Fruit fly (Drosophila melanogaster) whole organism, embryonic: ENCODE results near the gene SKIP.

Experiments used
- Atf6 ChIP-seq: fragments of 200-800 bp; sonication (Bioruptor generic); IDR thresholded peaks from 2 replicates; pipeline ENCODE4 v1.3.6; 2022; ENCODE audit warnings: missing biosample characterization, missing genetic modification characterization
- CG11456 ChIP-seq: fragments of 200-800 bp; sonication (Bioruptor generic); IDR thresholded peaks from 3 replicates; pipeline ENCODE4 v1.3.6; 2022; ENCODE audit warnings: missing biosample characterization, missing genetic modification characterization
- CG13123 ChIP-seq: fragments of 200-800 bp; sonication (Bioruptor generic); optimal IDR thresholded peaks from 2 replicates; lab custom pipeline; 2016; ENCODE audit warnings: missing biosample characterization, missing genetic modification characterization
- CG14014 ChIP-seq: fragments of 200-800 bp; sonication (Bioruptor generic); IDR thresholded peaks from 2 replicates; pipeline ENCODE4 v1.3.6; 2022; ENCODE audit warnings: missing biosample characterization, missing genetic modification characterization
- CG15479 ChIP-seq: fragments of 200-800 bp; sonication (Bioruptor generic); optimal IDR thresholded peaks from 3 replicates; lab custom pipeline; 2019; ENCODE audit warnings: missing biosample characterization, mild to moderate bottlenecking, missing genetic modification characterization, moderate library complexity
- CG18262 ChIP-seq: fragments of 200-800 bp; optimal IDR thresholded peaks from 3 replicates; lab custom pipeline; 2019; ENCODE audit warnings: missing biosample characterization, mild to moderate bottlenecking, missing genetic modification characterization, moderate library complexity
- CG2116 ChIP-seq: fragments of 200-800 bp; sonication (Bioruptor generic); optimal IDR thresholded peaks from 3 replicates; lab custom pipeline; 2018; ENCODE audit warnings: missing biosample characterization, mild to moderate bottlenecking, missing genetic modification characterization
- CG2712 ChIP-seq: fragments of 200-800 bp; optimal IDR thresholded peaks from 3 replicates; lab custom pipeline; 2019; ENCODE audit warnings: missing biosample characterization, mild to moderate bottlenecking, missing genetic modification characterization, moderate library complexity
- CG31224 ChIP-seq: fragments of 200-800 bp; sonication (Bioruptor generic); IDR thresholded peaks from 2 replicates; pipeline ENCODE4 v1.3.6; 2022; ENCODE audit warnings: missing biosample characterization, missing genetic modification characterization
- CG3995 ChIP-seq: fragments of 200-800 bp; sonication (Bioruptor generic); optimal IDR thresholded peaks from 3 replicates; lab custom pipeline; 2016; ENCODE audit warnings: missing biosample characterization, missing genetic modification characterization
- CG4707 ChIP-seq: fragments of 200-800 bp; sonication (Bioruptor generic); optimal IDR thresholded peaks from 2 replicates; lab custom pipeline; 2018; ENCODE audit warnings: missing biosample characterization, mild to moderate bottlenecking, missing genetic modification characterization, moderate library complexity
- CG6854 ChIP-seq: fragments of 200-800 bp; sonication (Bioruptor generic); optimal IDR thresholded peaks from 3 replicates; lab custom pipeline; 2017; ENCODE audit warnings: missing biosample characterization, mild to moderate bottlenecking, missing genetic modification characterization
- CG7928 ChIP-seq: fragments of 200-800 bp; sonication (Bioruptor generic); optimal IDR thresholded peaks from 2 replicates; lab custom pipeline; 2017; ENCODE audit warnings: missing biosample characterization, mild to moderate bottlenecking, missing genetic modification characterization
- Deaf1 ChIP-seq: fragments of 200-800 bp; optimal IDR thresholded peaks from 3 replicates; lab custom pipeline; 2019; ENCODE audit warnings: missing biosample characterization, mild to moderate bottlenecking, missing genetic modification characterization, moderate library complexity
- Dp ChIP-seq: fragments of 200-800 bp; sonication (Bioruptor generic); optimal IDR thresholded peaks from 2 replicates; lab custom pipeline; 2018; ENCODE audit warnings: missing biosample characterization, mild to moderate bottlenecking, missing genetic modification characterization, moderate library complexity
- Ets65A ChIP-seq: fragments of 200-800 bp; sonication (Bioruptor generic); peaks from one replicate; lab custom pipeline; 2016; ENCODE audit warnings: missing biosample characterization, missing genetic modification characterization
- Fer1 ChIP-seq: fragments of 200-800 bp; sonication (Bioruptor generic); optimal IDR thresholded peaks from 2 replicates; lab custom pipeline; 2017; ENCODE audit warnings: missing biosample characterization, mild to moderate bottlenecking, missing genetic modification characterization
- Fer2 ChIP-seq: fragments of 200-800 bp; sonication (Bioruptor generic); optimal IDR thresholded peaks from 2 replicates; lab custom pipeline; 2018; ENCODE audit warnings: missing biosample characterization, mild to moderate bottlenecking, missing genetic modification characterization, moderate library complexity
- PHDP ChIP-seq: fragments of 200-800 bp; sonication (Bioruptor generic); optimal IDR thresholded peaks from 3 replicates; lab custom pipeline; 2018; ENCODE audit warnings: missing biosample characterization, mild to moderate bottlenecking, missing genetic modification characterization, moderate library complexity
- Xrp1 ChIP-seq: fragments of 200-800 bp; sonication (Bioruptor generic); IDR thresholded peaks from 2 replicates; pipeline ENCODE4 v1.3.6; 2022; ENCODE audit warnings: missing biosample characterization, missing genetic modification characterization
- ase ChIP-seq: fragments of 200-800 bp; sonication (Bioruptor generic); IDR thresholded peaks from 3 replicates; pipeline ENCODE4 v1.3.6; 2022; ENCODE audit warnings: missing biosample characterization, missing genetic modification characterization
- bsh ChIP-seq, 2 experiments: fragments of 200-800 bp; sonication (Bioruptor generic); optimal IDR thresholded peaks; 2 replicates each; lab custom pipeline; 2017 to 2018; ENCODE audit warnings: mild to moderate bottlenecking in 2 of 2, missing biosample characterization in 2 of 2, missing genetic modification characterization in 2 of 2, moderate library complexity in 1 of 2
- cas ChIP-seq: fragments of 200-800 bp; sonication (Bioruptor generic); IDR thresholded peaks from 2 replicates; pipeline ENCODE4 v1.3.6; 2022; ENCODE audit warnings: missing biosample characterization, missing genetic modification characterization
- caup ChIP-seq: fragments of 200-800 bp; sonication (Bioruptor generic); optimal IDR thresholded peaks from 3 replicates; lab custom pipeline; 2017; ENCODE audit warnings: missing biosample characterization, mild to moderate bottlenecking, missing genetic modification characterization, moderate library complexity; ENCODE audit not compliant: severe bottlenecking
- cg ChIP-seq: fragments of 200-800 bp; sonication (Bioruptor generic); optimal IDR thresholded peaks from 3 replicates; lab custom pipeline; 2019; ENCODE audit warnings: missing biosample characterization, mild to moderate bottlenecking, missing genetic modification characterization, moderate library complexity
- chm ChIP-seq: fragments of 200-800 bp; sonication (Bioruptor generic); IDR thresholded peaks from 2 replicates; pipeline ENCODE4 v1.3.6; 2022; ENCODE audit warnings: missing biosample characterization, missing genetic modification characterization
- ci ChIP-seq: fragments of 200-800 bp; sonication (Bioruptor generic); IDR thresholded peaks from 3 replicates; pipeline ENCODE4 v1.3.6; 2022; ENCODE audit warnings: missing biosample characterization, missing genetic modification characterization
- corto ChIP-seq: fragments of 200-800 bp; sonication (Bioruptor generic); optimal IDR thresholded peaks from 2 replicates; lab custom pipeline; 2016; ENCODE audit warnings: missing biosample characterization, mild to moderate bottlenecking, missing genetic modification characterization, moderate library complexity
- croc ChIP-seq: fragments of 200-800 bp; sonication (Bioruptor generic); conservative IDR thresholded peaks from 3 replicates; pipeline ENCODE4 v1.3.6; 2022; ENCODE audit warnings: missing biosample characterization, missing genetic modification characterization
- dmrt11E ChIP-seq: fragments of 200-800 bp; sonication (Bioruptor generic); optimal IDR thresholded peaks from 3 replicates; lab custom pipeline; 2018; ENCODE audit warnings: missing biosample characterization, mild to moderate bottlenecking, missing genetic modification characterization, moderate library complexity
- gem ChIP-seq: fragments of 200-800 bp; sonication (Bioruptor generic); optimal IDR thresholded peaks from 2 replicates; lab custom pipeline; 2019; ENCODE audit warnings: missing biosample characterization, mild to moderate bottlenecking, missing genetic modification characterization, moderate library complexity
- lbe ChIP-seq: fragments of 200-800 bp; sonication (Bioruptor generic); optimal IDR thresholded peaks from 2 replicates; lab custom pipeline; 2016; ENCODE audit warnings: missing biosample characterization, mild to moderate bottlenecking, missing genetic modification characterization
- nau ChIP-seq: fragments of 200-800 bp; sonication (Bioruptor generic); optimal IDR thresholded peaks from 3 replicates; lab custom pipeline; 2017; ENCODE audit warnings: missing biosample characterization, mild to moderate bottlenecking, missing genetic modification characterization, missing genetic modification reagents
- scrt ChIP-seq: fragments of 200-800 bp; sonication (Bioruptor generic); optimal IDR thresholded peaks from 2 replicates; lab custom pipeline; 2018; ENCODE audit warnings: missing biosample characterization, mild to moderate bottlenecking, missing genetic modification characterization, moderate library complexity
- sens ChIP-seq: fragments of 200-800 bp; sonication (Bioruptor generic); peaks from one replicate; lab custom pipeline; 2016; ENCODE audit warnings: missing biosample characterization, missing genetic modification characterization
- sima ChIP-seq: fragments of 200-800 bp; sonication (Bioruptor generic); optimal IDR thresholded peaks from 2 replicates; lab custom pipeline; 2016; ENCODE audit warnings: missing biosample characterization, missing genetic modification characterization
- trem ChIP-seq: fragments of 200-800 bp; optimal IDR thresholded peaks from 3 replicates; lab custom pipeline; 2019; ENCODE audit warnings: missing biosample characterization, mild to moderate bottlenecking, missing genetic modification characterization, moderate library complexity
- zfh2 ChIP-seq: fragments of 200-800 bp; sonication (Bioruptor generic); optimal IDR thresholded peaks from 2 replicates; lab custom pipeline; 2016; ENCODE audit warnings: missing biosample characterization, missing genetic modification characterization

SKIP gene

DNA sequence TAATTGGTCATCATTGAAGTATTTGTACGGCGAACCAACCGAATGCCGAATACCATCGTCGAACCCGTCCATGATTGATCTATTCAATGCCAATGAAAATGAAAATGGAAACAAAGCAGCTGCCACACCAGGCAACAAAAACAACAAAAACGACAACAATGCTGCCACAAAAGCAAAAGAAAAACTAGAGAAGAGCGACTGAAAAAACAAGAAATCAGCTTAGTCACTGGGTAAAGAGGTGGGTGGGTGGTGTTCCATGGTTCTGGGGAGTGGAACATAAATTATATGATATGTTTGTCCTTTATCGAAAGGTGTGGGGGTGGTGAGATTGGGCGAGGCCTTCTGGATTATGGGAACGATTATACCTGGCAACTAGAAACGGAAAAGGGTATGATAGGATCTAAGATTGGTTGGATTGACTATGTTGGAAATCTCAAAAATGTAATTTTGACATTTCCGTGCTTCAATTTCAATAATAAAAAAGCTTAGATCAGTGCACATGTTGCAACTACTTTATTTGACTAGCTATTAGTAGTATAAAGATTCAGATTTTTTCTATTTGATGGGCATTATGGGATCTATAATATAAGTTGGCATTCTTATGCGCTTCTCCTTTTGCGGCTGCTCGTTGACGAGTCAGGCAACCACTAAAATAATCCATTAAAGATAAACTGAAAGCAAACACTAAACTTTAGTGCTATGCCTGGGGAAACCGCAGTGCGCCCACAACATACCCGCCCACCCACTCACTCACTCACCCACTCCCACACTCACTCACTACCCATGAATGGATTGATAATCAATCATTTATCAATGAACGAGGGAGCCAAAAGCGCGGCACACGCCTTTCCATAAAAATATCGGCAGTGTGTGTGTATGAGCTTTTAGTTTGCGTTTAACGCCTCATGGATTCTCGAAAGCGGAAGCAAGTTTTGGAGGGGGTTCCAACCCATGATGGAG lies 39.1 kb downstream of the SKIP start (continued):
- TF ChIP-seq zfh2 (no peak), PHDP (tag; lab: Kevin White, UChicago) (peak; percentile 35), Dp (no peak), cg (GFP tag; lab: Kevin White, UChicago) (peak; percentile 35), Deaf1 (no peak), chm (GFP tag; lab: Robert Waterston, UW) (no peak), croc (GFP tag; lab: Robert Waterston, UW) (no peak), CG3995 (GFP tag; lab: Kevin White, UChicago) (no peak), CG11456 (GFP tag; lab: Robert Waterston, UW) (no peak), CG2116 (GFP tag; lab: Kevin White, UChicago) (no peak), CG14014 (GFP tag; lab: Robert Waterston, UW) (no peak), Fer1 (GFP tag; lab: Kevin White, UChicago) (no peak), ase (GFP tag; lab: Robert Waterston, UW) (no peak), Fer2 (tag; lab: Kevin White, UChicago) (no peak), nau (GFP tag; lab: Kevin White, UChicago) (peak; percentile 68), Atf6 (no peak), scrt (no peak), CG6854 (GFP tag; lab: Kevin White, UChicago) (no peak), trem (no peak), CG15479 (GFP tag; lab: Kevin White, UChicago) (no peak), CG4707 (GFP tag; lab: Kevin White, UChicago) (no peak), caup (GFP tag; lab: Kevin White, UChicago) (no peak), ci (GFP tag; lab: Robert Waterston, UW) (0 out of 3 replicates have a peak, but pooled peaks have one; percentile 42), CG31224 (GFP tag; lab: Robert Waterston, UW) (no peak)

DNA sequence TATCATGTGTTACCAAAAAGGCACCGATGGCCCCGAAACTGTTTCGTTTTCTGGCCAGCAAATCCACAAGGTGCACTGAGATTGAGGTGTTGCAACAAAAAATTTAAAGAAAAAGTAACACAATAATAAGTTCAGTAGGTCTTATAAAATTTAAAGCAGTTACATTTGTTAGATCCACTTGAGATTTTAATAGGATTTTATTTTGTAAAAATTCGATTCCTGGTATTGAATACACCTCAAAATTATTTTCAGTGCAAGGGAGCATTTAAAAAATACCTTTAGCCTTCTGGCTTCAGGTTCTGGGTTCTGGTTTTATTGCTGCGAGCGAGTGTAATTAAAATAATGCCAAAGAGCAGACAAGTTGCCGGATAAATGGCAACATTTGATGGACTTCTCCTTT lies 42.1 kb downstream of the SKIP start:
- TF ChIP-seq Ets65A (GFP tag; lab: Kevin White, UChicago): peak; percentile 13
- TF ChIP-seq sens (GFP tag; lab: Kevin White, UChicago): peak; percentile 86
- TF ChIP-seq CG7928 (GFP tag; lab: Kevin White, UChicago): no peak
- no peak for TF ChIP-seq cas
- peak in 1 of 2 experiments; percentile 12 for TF ChIP-seq bsh (GFP tag; optimal IDR thresholded peaks at IDR 0.05; lab: Kevin White, UChicago)
- no peak for TF ChIP-seq Fer2 (tag; lab: Kevin White, UChicago)
- no peak for TF ChIP-seq sima (GFP tag; lab: Kevin White, UChicago)
- TF ChIP-seq CG18262 (tag; lab: Kevin White, UChicago): peak; percentile 13
- peak; percentile 67 for TF ChIP-seq corto
- TF ChIP-seq gem: peak; percentile 10
- TF ChIP-seq CG13123 (GFP tag; lab: Kevin White, UChicago): no peak
- peak; percentile 28 for TF ChIP-seq dmrt11E (tag; lab: Kevin White, UChicago)
- peak; percentile 43; the same call in 1 of the 2 replicates for TF ChIP-seq Xrp1 (GFP tag; lab: Robert Waterston, UW)
- TF ChIP-seq CG2712 (tag; lab: Kevin White, UChicago): peak; percentile 18
- TF ChIP-seq lbe (GFP tag; lab: Kevin White, UChicago): peak; percentile 81
